Fruit fly (Drosophila melanogaster) whole organism: ENCODE measurements around the gene CG42570.

ENCODE experiments used
- pan ChIP-seq: fragments of >200 bp; optimal IDR thresholded peaks from 2 replicates; lab custom pipeline; 2017
- psq ChIP-seq: fragments of >200 bp; optimal IDR thresholded peaks from 2 replicates; lab custom pipeline; 2017

- TF ChIP-seq psq (lab: Kevin White, UChicago) (no peak), pan (lab: Kevin White, UChicago) (no peak)
Measured at dm6 chr3L:15689518-15689917, 28.1 kb upstream of the CG42570 start.
